Worm (Caenorhabditis elegans): Measurements from ENCODE around the gene msp-79.

- TF ChIP-seq ref-2 (tag; optimal IDR thresholded peaks at IDR 0.05) (no peak), ceh-30 (tag; optimal IDR thresholded peaks at IDR 0.05) (no peak), ceh-9 (tag; optimal IDR thresholded peaks at IDR 0.05) (no peak), ama-1 (optimal IDR thresholded peaks at IDR 0.05) (no peak), dmd-4 (tag; optimal IDR thresholded peaks at IDR 0.05; ENCODE audit: borderline replicate concordance) (no peak), fkh-10 (GFP tag; optimal IDR thresholded peaks at IDR 0.05) (no peak), ceh-2 (tag; optimal IDR thresholded peaks at IDR 0.05) (no peak), hlh-13 (GFP tag; optimal IDR thresholded peaks at IDR 0.05) (no peak), ceh-19 (GFP tag; optimal IDR thresholded peaks at IDR 0.05) (no peak), pqm-1 (tag; optimal IDR thresholded peaks at IDR 0.05) (no peak), tbx-2 (tag; optimal IDR thresholded peaks at IDR 0.05) (no peak), unc-86 (tag; optimal IDR thresholded peaks at IDR 0.05) (no peak), ceh-18 (tag; optimal IDR thresholded peaks at IDR 0.05) (no peak), pax-1 (tag; optimal IDR thresholded peaks at IDR 0.05) (no peak)
Observed at ce11 chrIV:9738194-9738593, 28.8 kb downstream of the msp-79 start, which contains the start of gene C28D4.10.
